Fruit fly (Drosophila melanogaster) whole organism, pupa: Measurements from ENCODE around the gene egh.

Experiments used
- CG10348 ChIP-seq: fragments of 200-800 bp; sonication (Bioruptor generic); IDR thresholded peaks from 2 replicates; pipeline ENCODE4 v1.3.6; 2022; ENCODE audit warnings: missing biosample characterization, missing genetic modification characterization
- CG12605 ChIP-seq: fragments of 200-800 bp; sonication (Bioruptor generic); IDR thresholded peaks from 2 replicates; pipeline ENCODE4 v1.3.6; 2022; ENCODE audit warnings: missing biosample characterization, missing genetic modification characterization
- CG13204 ChIP-seq: fragments of 200-800 bp; sonication (Bioruptor generic); optimal IDR thresholded peaks from 2 replicates; lab custom pipeline; 2018; ENCODE audit warnings: missing biosample characterization, mild to moderate bottlenecking, missing genetic modification characterization, moderate library complexity
- CG14655 ChIP-seq: fragments of 200-800 bp; sonication (Bioruptor generic); optimal IDR thresholded peaks from 3 replicates; lab custom pipeline; 2017; ENCODE audit warnings: mild to moderate bottlenecking, missing biosample characterization, missing genetic modification reagents, missing genetic modification characterization
- CG15710 ChIP-seq: fragments of 200-800 bp; sonication (Bioruptor generic); optimal IDR thresholded peaks from 2 replicates; lab custom pipeline; 2018; ENCODE audit warnings: missing biosample characterization, mild to moderate bottlenecking, missing genetic modification characterization, moderate library complexity
- CG17806 ChIP-seq: fragments of 200-800 bp; sonication (Bioruptor generic); optimal IDR thresholded peaks from 2 replicates; lab custom pipeline; 2018; ENCODE audit warnings: missing biosample characterization, mild to moderate bottlenecking, missing genetic modification characterization, moderate library complexity
- CG32121 ChIP-seq: fragments of 200-800 bp; sonication (Bioruptor generic); IDR thresholded peaks from 2 replicates; pipeline ENCODE4 v1.3.6; 2022; ENCODE audit warnings: missing biosample characterization, missing genetic modification characterization
- CG34367 ChIP-seq: fragments of 200-800 bp; sonication (Bioruptor generic); optimal IDR thresholded peaks from 2 replicates; lab custom pipeline; 2018; ENCODE audit warnings: missing biosample characterization, mild to moderate bottlenecking, missing genetic modification characterization
- CG4496 ChIP-seq: fragments of 200-800 bp; sonication (Bioruptor generic); IDR thresholded peaks from 3 replicates; pipeline ENCODE4 v1.3.6; 2022; ENCODE audit warnings: missing biosample characterization, missing genetic modification characterization
- CG8159 ChIP-seq: fragments of 200-800 bp; sonication (Bioruptor generic); optimal IDR thresholded peaks from 3 replicates; lab custom pipeline; 2018; ENCODE audit warnings: missing biosample characterization, mild to moderate bottlenecking, missing genetic modification characterization, moderate library complexity
- CG8301 ChIP-seq: fragments of 200-800 bp; sonication (Bioruptor generic); optimal IDR thresholded peaks from 2 replicates; lab custom pipeline; 2018; ENCODE audit warnings: missing biosample characterization, mild to moderate bottlenecking, missing genetic modification characterization
- CG9948 ChIP-seq: fragments of 200-800 bp; sonication (Bioruptor generic); optimal IDR thresholded peaks from 2 replicates; lab custom pipeline; 2018; ENCODE audit warnings: missing biosample characterization, mild to moderate bottlenecking, missing genetic modification characterization, moderate library complexity
- D1 ChIP-seq: fragments of 200-800 bp; sonication (Bioruptor generic); optimal IDR thresholded peaks from 2 replicates; lab custom pipeline; 2018; ENCODE audit warnings: missing biosample characterization, mild to moderate bottlenecking, missing genetic modification characterization, moderate library complexity
- EcR ChIP-seq: fragments of 200-800 bp; sonication (Bioruptor generic); optimal IDR thresholded peaks from 3 replicates; lab custom pipeline; 2019; ENCODE audit warnings: missing biosample characterization, missing genetic modification characterization, mild to moderate bottlenecking, moderate library complexity, missing genetic modification reagents
- Ets98B ChIP-seq: fragments of 200-800 bp; sonication (Bioruptor generic); IDR thresholded peaks from 2 replicates; pipeline ENCODE4 v1.3.6; 2022; ENCODE audit warnings: missing biosample characterization, missing genetic modification characterization
- Pif1A ChIP-seq: fragments of 200-800 bp; sonication (Bioruptor generic); optimal IDR thresholded peaks from 3 replicates; lab custom pipeline; 2016; ENCODE audit warnings: missing biosample characterization, missing genetic modification characterization
- Pif1B ChIP-seq: fragments of 200-800 bp; sonication (Bioruptor generic); optimal IDR thresholded peaks from 3 replicates; lab custom pipeline; 2016; ENCODE audit warnings: missing biosample characterization, missing genetic modification characterization
- Snoo ChIP-seq: fragments of 200-800 bp; sonication (Bioruptor generic); optimal IDR thresholded peaks from 3 replicates; lab custom pipeline; 2017; ENCODE audit warnings: missing biosample characterization, mild to moderate bottlenecking, missing genetic modification characterization, inconsistent platforms
- fd96Ca ChIP-seq: fragments of 200-800 bp; sonication (Bioruptor generic); IDR thresholded peaks from 3 replicates; pipeline ENCODE4 v1.3.6; 2022; ENCODE audit warnings: missing biosample characterization, missing genetic modification characterization
- gl ChIP-seq: fragments of 200-800 bp; sonication (Bioruptor generic); optimal IDR thresholded peaks from 2 replicates; lab custom pipeline; 2018; ENCODE audit warnings: missing biosample characterization, mild to moderate bottlenecking, missing genetic modification characterization
- rn ChIP-seq: fragments of 200-800 bp; sonication (Bioruptor generic); IDR thresholded peaks from 2 replicates; pipeline ENCODE4 v1.3.6; 2022; ENCODE audit warnings: missing biosample characterization, missing genetic modification characterization

The egh gene

DNA sequence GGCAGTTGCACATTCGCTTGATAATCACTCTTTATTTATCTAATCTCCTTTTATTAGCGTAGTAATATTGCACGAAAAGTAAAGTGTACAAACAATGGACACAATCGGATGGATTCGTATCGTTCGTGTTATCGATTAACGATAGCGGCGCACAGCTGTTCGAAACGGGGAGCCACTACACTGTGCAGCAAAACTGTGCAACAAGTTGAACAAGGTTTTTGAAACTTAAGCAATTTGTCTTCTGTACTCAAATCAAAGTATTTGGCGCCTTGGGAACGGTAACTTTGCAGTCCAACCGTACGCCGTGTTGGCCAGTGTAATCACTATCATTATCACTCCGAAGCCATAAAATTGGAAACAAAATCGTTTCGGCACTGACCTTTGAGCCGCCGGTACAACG, 31.3 kb downstream of the egh start, which contains the start of the genes Tsp3A and Seipin:
Gene Tsp3A (minus strand): TSS at position 88 of the 400 bp plus-strand sequence.
Gene Seipin (plus strand): TSS at position 149 of the 400 bp plus-strand sequence.
- TF ChIP-seq gl (tag; lab: Kevin White, UChicago) (peak; percentile 89), Snoo (tag; lab: Kevin White, UChicago) (peak; percentile 79), CG4496 (GFP tag; lab: Robert Waterston, UW) (peak; percentile 96), CG32121 (GFP tag; lab: Robert Waterston, UW) (peak; percentile 83), CG8301 (tag; lab: Kevin White, UChicago) (peak; percentile 86), Pif1B (GFP tag; lab: Kevin White, UChicago) (peak; percentile 87), Ets98B (GFP tag; lab: Robert Waterston, UW) (peak; percentile 90), EcR (peak; percentile 16), CG9948 (tag; lab: Kevin White, UChicago) (peak; percentile 57), fd96Ca (peak; percentile 93), rn (GFP tag; lab: Robert Waterston, UW) (0 out of 2 replicates have a peak, but pooled peaks have one; percentile 32), CG14655 (GFP tag; lab: Kevin White, UChicago) (no peak), D1 (tag; lab: Kevin White, UChicago) (no peak), Pif1A (GFP tag; lab: Kevin White, UChicago) (no peak), CG8159 (tag; lab: Kevin White, UChicago) (peak; percentile 75), CG10348 (GFP tag; lab: Robert Waterston, UW) (0 out of 2 replicates have a peak, but pooled peaks have one; percentile 28), CG17806 (tag; lab: Kevin White, UChicago) (peak; percentile 78), CG13204 (GFP tag; lab: Kevin White, UChicago) (peak; percentile 54), CG12605 (peak; percentile 90), CG15710 (tag; lab: Kevin White, UChicago) (peak; percentile 72), CG34367 (tag; lab: Kevin White, UChicago) (peak; percentile 67)

dm6 chrX:2624525-2625006, 36.3 kb downstream of the egh start, which contains the start of the genes brv3 and Pi4KIIIalpha:
Gene brv3 (minus strand): TSS chrX:2624575.
Gene Pi4KIIIalpha (plus strand): TSS chrX:2624804.
- TF ChIP-seq CG13204 (GFP tag; lab: Kevin White, UChicago) (no peak), CG4496 (GFP tag; lab: Robert Waterston, UW) (0 out of 3 replicates have a peak, but pooled peaks have one; percentile 24), fd96Ca (no peak), Snoo (tag; lab: Kevin White, UChicago) (no peak), Ets98B (GFP tag; lab: Robert Waterston, UW) (no peak)
- TF ChIP-seq, all 21 proteins: peak for 1

DNA sequence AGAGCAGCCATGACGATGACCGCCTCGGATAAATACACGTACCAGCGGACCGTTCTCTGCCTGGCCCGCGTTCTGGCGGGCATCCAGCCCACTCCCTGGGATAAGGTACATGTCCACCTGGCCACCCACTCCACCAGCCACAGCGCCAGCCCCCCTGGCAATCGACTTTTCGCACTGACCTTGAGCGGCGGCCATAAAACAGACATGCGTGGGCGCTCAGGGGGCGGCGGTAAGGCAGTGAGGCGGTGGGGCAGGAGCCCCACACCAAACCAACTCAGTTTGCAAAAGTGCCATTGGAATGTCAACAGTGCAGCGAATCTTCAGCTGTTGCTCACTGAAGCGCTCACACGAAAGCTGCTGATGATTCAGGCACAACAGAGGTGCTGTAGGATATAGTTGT, 36.7 kb downstream of the egh start:
- TF ChIP-seq CG8301 (tag; lab: Kevin White, UChicago) (no peak), fd96Ca (no peak), CG4496 (GFP tag; lab: Robert Waterston, UW) (no peak), D1 (tag; lab: Kevin White, UChicago) (no peak), Pif1B (GFP tag; lab: Kevin White, UChicago) (no peak), CG12605 (no peak), Snoo (tag; lab: Kevin White, UChicago) (no peak), rn (GFP tag; lab: Robert Waterston, UW) (no peak), CG9948 (tag; lab: Kevin White, UChicago) (no peak), gl (tag; lab: Kevin White, UChicago) (no peak), EcR (no peak)

DNA sequence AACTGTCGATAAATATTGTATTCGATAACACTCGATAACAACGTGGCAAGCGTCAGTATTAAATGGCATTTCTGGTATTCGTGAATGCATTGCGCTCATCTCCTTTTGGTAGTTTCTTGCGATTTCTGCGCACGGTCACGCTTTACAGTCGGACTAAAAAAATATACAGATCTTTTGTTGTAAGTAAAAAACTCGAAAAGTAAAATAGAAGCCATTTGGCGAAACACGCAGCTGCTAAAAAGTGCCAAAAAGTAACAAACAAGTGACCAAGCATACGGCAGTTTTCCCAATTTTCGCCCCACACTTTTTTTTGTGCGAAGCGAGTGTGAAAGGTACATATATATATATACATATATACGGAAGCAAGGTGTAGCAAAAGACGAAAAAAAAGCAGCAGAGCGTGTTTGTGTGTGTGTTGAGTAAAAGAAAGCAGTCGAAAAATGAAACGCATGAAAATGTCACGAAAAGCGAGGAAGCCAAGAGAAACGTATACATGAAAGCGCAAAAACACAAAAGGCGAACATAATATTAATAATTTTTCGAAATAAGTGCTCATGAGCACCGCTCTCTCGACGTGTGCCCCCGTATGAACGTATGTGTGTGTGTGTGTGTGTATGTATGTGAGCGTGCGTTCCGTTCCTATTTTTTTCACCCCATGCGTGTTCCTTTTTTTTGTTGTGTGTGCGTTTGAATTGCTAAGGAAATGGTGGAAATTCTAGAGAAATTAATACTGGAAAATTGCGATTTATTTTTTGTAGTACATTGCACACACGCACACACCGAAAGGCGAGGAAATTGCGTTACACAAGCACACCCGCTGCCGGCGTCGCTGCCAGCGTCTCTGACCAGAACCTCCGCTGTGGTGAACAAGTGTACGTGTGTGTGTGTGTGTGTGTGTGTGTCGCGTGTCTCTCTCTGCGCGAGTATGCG, 45.8 kb downstream of the egh start, which contains the start of gene sgg:
Gene sgg (plus strand): TSS at position 106 of the 930 bp plus-strand sequence.
- TF ChIP-seq CG34367 (tag; lab: Kevin White, UChicago) (no peak), CG17806 (tag; lab: Kevin White, UChicago) (no peak), Ets98B (GFP tag; lab: Robert Waterston, UW) (no peak), CG13204 (GFP tag; lab: Kevin White, UChicago) (no peak), CG15710 (tag; lab: Kevin White, UChicago) (no peak), Pif1B (GFP tag; lab: Kevin White, UChicago) (no peak), gl (tag; lab: Kevin White, UChicago) (no peak), Snoo (tag; lab: Kevin White, UChicago) (no peak), D1 (tag; lab: Kevin White, UChicago) (no peak), CG32121 (GFP tag; lab: Robert Waterston, UW) (no peak), CG9948 (tag; lab: Kevin White, UChicago) (no peak), fd96Ca (no peak), EcR (no peak), CG10348 (GFP tag; lab: Robert Waterston, UW) (no peak), CG4496 (GFP tag; lab: Robert Waterston, UW) (no peak), rn (GFP tag; lab: Robert Waterston, UW) (no peak), Pif1A (GFP tag; lab: Kevin White, UChicago) (no peak)

dm6 chrX:2635075-2635643, 46.9 kb downstream of the egh start:
- TF ChIP-seq D1 (tag; lab: Kevin White, UChicago) (no peak), fd96Ca (0 out of 3 replicates have a peak, but pooled peaks have one; percentile 26), Snoo (tag; lab: Kevin White, UChicago) (no peak), CG4496 (GFP tag; lab: Robert Waterston, UW) (no peak; the same call in 2 of the 3 replicates), gl (tag; lab: Kevin White, UChicago) (no peak), CG9948 (tag; lab: Kevin White, UChicago) (no peak), Ets98B (GFP tag; lab: Robert Waterston, UW) (0 out of 2 replicates have a peak, but pooled peaks have one; percentile 15), CG32121 (GFP tag; lab: Robert Waterston, UW) (no peak), CG15710 (tag; lab: Kevin White, UChicago) (peak; percentile 17), CG10348 (GFP tag; lab: Robert Waterston, UW) (no peak), CG17806 (tag; lab: Kevin White, UChicago) (no peak), EcR (no peak), CG8301 (tag; lab: Kevin White, UChicago) (peak; percentile 25), CG8159 (tag; lab: Kevin White, UChicago) (no peak), Pif1B (GFP tag; lab: Kevin White, UChicago) (no peak), CG14655 (GFP tag; lab: Kevin White, UChicago) (no peak), Pif1A (GFP tag; lab: Kevin White, UChicago) (no peak), CG13204 (GFP tag; lab: Kevin White, UChicago) (no peak), rn (GFP tag; lab: Robert Waterston, UW) (no peak), CG12605 (no peak), CG34367 (tag; lab: Kevin White, UChicago) (no peak)
